Fruit fly (Drosophila melanogaster) whole organism, pupa: ENCODE data around the gene CG1791.

Experiments used
- CG10348 ChIP-seq: fragments of 200-800 bp; sonication (Bioruptor generic); IDR thresholded peaks from 2 replicates; pipeline ENCODE4 v1.3.6; 2022; ENCODE audit warnings: missing biosample characterization, missing genetic modification characterization
- CG34367 ChIP-seq: fragments of 200-800 bp; sonication (Bioruptor generic); optimal IDR thresholded peaks from 2 replicates; lab custom pipeline; 2018; ENCODE audit warnings: missing biosample characterization, mild to moderate bottlenecking, missing genetic modification characterization

- TF ChIP-seq CG10348 (GFP tag; lab: Robert Waterston, UW) (no peak), CG34367 (no peak)
Measured at dm6 chrX:9980464-9980863, 15.8 kb upstream of the CG1791 start, which contains the start of gene CG15252.
